Worm (Caenorhabditis elegans): ENCODE results near the gene C17C3.11.
A peak's percentile ranks its signal among the peaks of the same experiment; 100 is the strongest.
"Not testable (repeated sequence)": the region's sequence is repeated elsewhere in the genome, so short reads cannot be mapped to it uniquely, and the experiment has no call there.

Gene C17C3.11

ce11 chrII:5533642-5534041 lies 4.0 kb upstream of the C17C3.11 start, which contains the start of gene hlh-26:
Gene hlh-26, minus strand, starts transcription at chrII:5533742.
- no peak for TF ChIP-seq pqm-1 (tag; optimal IDR thresholded peaks at IDR 0.05)
- no peak for TF ChIP-seq ama-1 (optimal IDR thresholded peaks at IDR 0.05)
- TF ChIP-seq ceh-82 (tag; optimal IDR thresholded peaks at IDR 0.05): no peak
- no peak for TF ChIP-seq unc-39 (tag; optimal IDR thresholded peaks at IDR 0.05)
- no peak for TF ChIP-seq nhr-77 (tag; optimal IDR thresholded peaks at IDR 0.05)
- TF ChIP-seq ceh-16 (tag; optimal IDR thresholded peaks at IDR 0.05): no peak
- no peak for TF ChIP-seq jun-1 (tag; optimal IDR thresholded peaks at IDR 0.05)
- no peak for TF ChIP-seq nhr-28 (tag; optimal IDR thresholded peaks at IDR 0.05)

- TF ChIP-seq egl-27 (tag; optimal IDR thresholded peaks at IDR 0.05); nhr-237 (tag; optimal IDR thresholded peaks at IDR 0.05); unc-62 (GFP tag; optimal IDR thresholded peaks at IDR 0.05): not testable (repeated sequence)
Observed at ce11 chrII:5534939-5535338, 2.7 kb upstream of the C17C3.11 start, which contains the start of gene hlh-25. Gene hlh-25, plus strand, starts transcription at chrII:5535239.

- TF ChIP-seq pha-4 (tag; optimal IDR thresholded peaks at IDR 0.05) (no peak), ztf-11 (tag; optimal IDR thresholded peaks at IDR 0.05) (no peak), nhr-77 (tag; optimal IDR thresholded peaks at IDR 0.05) (no peak), ceh-82 (tag; optimal IDR thresholded peaks at IDR 0.05) (no peak), mdl-1 (tag; optimal IDR thresholded peaks at IDR 0.05) (no peak), fkh-2 (tag; optimal IDR thresholded peaks at IDR 0.05) (no peak), fkh-10 (GFP tag; optimal IDR thresholded peaks at IDR 0.05) (no peak), ceh-16 (tag; optimal IDR thresholded peaks at IDR 0.05) (no peak), egl-27 (tag; optimal IDR thresholded peaks at IDR 0.05) (no peak), fos-1 (tag; optimal IDR thresholded peaks at IDR 0.05) (no peak), unc-62 (GFP tag; optimal IDR thresholded peaks at IDR 0.05) (no peak), nhr-76 (tag; optimal IDR thresholded peaks at IDR 0.05) (no peak), nfya-1 (tag; optimal IDR thresholded peaks at IDR 0.05; ENCODE audit: insufficient read depth) (no peak), ama-1 (optimal IDR thresholded peaks at IDR 0.05) (no peak), lsy-12 (tag; optimal IDR thresholded peaks at IDR 0.05) (no peak), egl-5 (tag; optimal IDR thresholded peaks at IDR 0.05) (no peak), nhr-67 (tag; optimal IDR thresholded peaks at IDR 0.05) (no peak), unc-39 (tag; optimal IDR thresholded peaks at IDR 0.05) (no peak), sea-2 (GFP tag; optimal IDR thresholded peaks at IDR 0.05) (no peak)
Observed at ce11 chrII:5537078-5537477, 546 bp upstream of the C17C3.11 start.

- not testable (repeated sequence) for TF ChIP-seq elt-3, ceh-28, fkh-2 (tag; optimal IDR thresholded peaks at IDR 0.05)
Observed at ce11 chrII:5540113-5540512, 2.5 kb downstream of the C17C3.11 start, which contains the start of gene hlh-27. Gene hlh-27, minus strand, starts transcription at chrII:5540213.

- TF ChIP-seq ceh-28 (tag; optimal IDR thresholded peaks at IDR 0.05) (no peak), ZK546.5 (tag; optimal IDR thresholded peaks at IDR 0.05) (no peak), mdl-1 (tag; optimal IDR thresholded peaks at IDR 0.05) (no peak), pqm-1 (tag; optimal IDR thresholded peaks at IDR 0.05) (no peak), lsy-12 (tag; optimal IDR thresholded peaks at IDR 0.05) (no peak), skn-1 (tag; optimal IDR thresholded peaks at IDR 0.05) (no peak), elt-1 (tag; optimal IDR thresholded peaks at IDR 0.05) (no peak), jun-1 (tag; optimal IDR thresholded peaks at IDR 0.05) (no peak)
Observed at ce11 chrII:5541685-5542084, 4.1 kb downstream of the C17C3.11 start, which contains the start of gene C17C3.24. Gene C17C3.24, minus strand, starts transcription at chrII:5541785.

- peak in 2 of 3 experiments; percentile 77 to 92 for TF ChIP-seq elt-3 (tag; optimal IDR thresholded peaks at IDR 0.05)
- TF ChIP-seq skn-1 (tag; optimal IDR thresholded peaks at IDR 0.05): peak; percentile 95
- TF ChIP-seq fkh-10 (GFP tag; optimal IDR thresholded peaks at IDR 0.05): peak; percentile 99
- peak; percentile 54 for TF ChIP-seq elt-1 (tag; optimal IDR thresholded peaks at IDR 0.05)
- TF ChIP-seq pqm-1 (tag; optimal IDR thresholded peaks at IDR 0.05): peak; percentile 94
- peak; percentile 97 for TF ChIP-seq nfya-1 (tag; optimal IDR thresholded peaks at IDR 0.05; ENCODE audit: insufficient read depth)
- peak; percentile 61 for TF ChIP-seq ztf-11 (tag; optimal IDR thresholded peaks at IDR 0.05)
- peak; percentile 95 for TF ChIP-seq ceh-82 (tag; optimal IDR thresholded peaks at IDR 0.05)
- TF ChIP-seq ztf-4 (tag; optimal IDR thresholded peaks at IDR 0.05): peak; percentile 91
- peak; percentile 85 for TF ChIP-seq lin-15B (tag; optimal IDR thresholded peaks at IDR 0.05)
- peak; percentile 95 for TF ChIP-seq nhr-11 (tag; optimal IDR thresholded peaks at IDR 0.05)
- peak; percentile 99 for TF ChIP-seq nhr-25 (tag; optimal IDR thresholded peaks at IDR 0.05)
- peak; percentile 80 for TF ChIP-seq ceh-16 (tag; optimal IDR thresholded peaks at IDR 0.05)
- peak; percentile 52 for TF ChIP-seq nhr-76 (tag; optimal IDR thresholded peaks at IDR 0.05)
- TF ChIP-seq unc-62 (GFP tag; optimal IDR thresholded peaks at IDR 0.05): peak; percentile 81
- TF ChIP-seq daf-12 (tag; optimal IDR thresholded peaks at IDR 0.05): peak; percentile 67
- peak; percentile 95 for TF ChIP-seq nhr-43 (tag; optimal IDR thresholded peaks at IDR 0.05; ENCODE audit: poor library complexity, severe bottlenecking)
- TF ChIP-seq nhr-28 (tag; optimal IDR thresholded peaks at IDR 0.05): peak; percentile 76
- TF ChIP-seq nhr-237 (tag; optimal IDR thresholded peaks at IDR 0.05): peak; percentile 57
- TF ChIP-seq fkh-2 (tag; optimal IDR thresholded peaks at IDR 0.05): peak; percentile 95
- peak; percentile 99 for TF ChIP-seq pha-4 (tag; optimal IDR thresholded peaks at IDR 0.05)
- peak; percentile 96 for TF ChIP-seq egl-5 (tag; optimal IDR thresholded peaks at IDR 0.05)
- peak; percentile 99 for TF ChIP-seq nhr-23 (tag; optimal IDR thresholded peaks at IDR 0.05)
- TF ChIP-seq nhr-12 (tag; optimal IDR thresholded peaks at IDR 0.05): no peak
- TF ChIP-seq eor-1 (tag; optimal IDR thresholded peaks at IDR 0.05): peak in 1 of 2 experiments; percentile 71
- TF ChIP-seq unc-39 (tag; optimal IDR thresholded peaks at IDR 0.05): peak; percentile 35
- TF ChIP-seq fos-1 (tag; optimal IDR thresholded peaks at IDR 0.05): peak; percentile 90
Observed at ce11 chrII:5543476-5544144, 6.0 kb downstream of the C17C3.11 start.
